Fruit fly (Drosophila melanogaster) whole organism, embryonic: Measurements from ENCODE around the gene miple2.

Experiments
- Bgb ChIP-seq: fragments of 200-800 bp; sonication (Bioruptor generic); IDR thresholded peaks from 2 replicates; pipeline ENCODE4 v1.3.6; 2022; ENCODE audit warnings: missing biosample characterization, missing genetic modification characterization; ENCODE audit not compliant: partially characterized antibody
- CG10209 ChIP-seq: fragments of 200-800 bp; sonication (Bioruptor generic); optimal IDR thresholded peaks from 3 replicates; lab custom pipeline; 2017; ENCODE audit warnings: missing biosample characterization, mild to moderate bottlenecking, missing genetic modification characterization, missing genetic modification reagents
- CG11504 ChIP-seq: fragments of 200-800 bp; sonication (Bioruptor generic); optimal IDR thresholded peaks from 3 replicates; lab custom pipeline; 2019; ENCODE audit warnings: missing biosample characterization, mild to moderate bottlenecking, missing genetic modification characterization, moderate library complexity
- CG12071 ChIP-seq: fragments of 200-800 bp; sonication (Bioruptor generic); optimal IDR thresholded peaks from 3 replicates; lab custom pipeline; 2018; ENCODE audit warnings: missing biosample characterization, mild to moderate bottlenecking, missing genetic modification characterization
- CG12299 ChIP-seq: fragments of 200-800 bp; sonication (Bioruptor generic); optimal IDR thresholded peaks from 2 replicates; lab custom pipeline; 2018; ENCODE audit warnings: missing biosample characterization, mild to moderate bottlenecking, missing genetic modification characterization
- CG12769 ChIP-seq: fragments of 200-800 bp; sonication (Bioruptor generic); optimal IDR thresholded peaks from 2 replicates; lab custom pipeline; 2019; ENCODE audit warnings: missing biosample characterization, mild to moderate bottlenecking, missing genetic modification characterization, moderate library complexity
- CG13287 ChIP-seq: fragments of 200-800 bp; sonication (Bioruptor generic); IDR thresholded peaks from 2 replicates; pipeline ENCODE4 v1.3.6; 2022; ENCODE audit warnings: missing biosample characterization, missing genetic modification characterization; ENCODE audit not compliant: partially characterized antibody
- CG13424 ChIP-seq: fragments of 200-800 bp; sonication (Bioruptor generic); optimal IDR thresholded peaks from 2 replicates; lab custom pipeline; 2019; ENCODE audit warnings: missing biosample characterization, mild to moderate bottlenecking, missing genetic modification characterization, moderate library complexity
- CG14050 ChIP-seq: fragments of 200-800 bp; sonication (Bioruptor generic); IDR thresholded peaks from 3 replicates; pipeline ENCODE4 v1.3.6; 2022; ENCODE audit warnings: missing biosample characterization, missing genetic modification characterization
- CG15073 ChIP-seq: fragments of 200-800 bp; sonication (Bioruptor generic); optimal IDR thresholded peaks from 2 replicates; lab custom pipeline; 2016; ENCODE audit warnings: missing biosample characterization, missing genetic modification characterization
- CG16779 ChIP-seq: fragments of 200-800 bp; sonication (Bioruptor generic); IDR thresholded peaks from 2 replicates; pipeline ENCODE4 v1.3.6; 2022; ENCODE audit warnings: missing biosample characterization, missing genetic modification characterization
- CG17186 ChIP-seq: fragments of 200-800 bp; sonication (Bioruptor generic); optimal IDR thresholded peaks from 3 replicates; lab custom pipeline; 2017; ENCODE audit warnings: missing biosample characterization, missing genetic modification reagents, missing genetic modification characterization
- CG17568 ChIP-seq: fragments of 200-800 bp; sonication (Bioruptor generic); optimal IDR thresholded peaks from 2 replicates; lab custom pipeline; 2018; ENCODE audit warnings: missing biosample characterization, mild to moderate bottlenecking, missing genetic modification characterization, moderate library complexity
- CG17829 ChIP-seq: fragments of 200-800 bp; optimal IDR thresholded peaks from 2 replicates; lab custom pipeline; 2019; ENCODE audit warnings: missing biosample characterization, mild to moderate bottlenecking, missing genetic modification characterization, moderate library complexity
- CG1792 ChIP-seq: fragments of 200-800 bp; sonication (Bioruptor generic); optimal IDR thresholded peaks from 2 replicates; lab custom pipeline; 2016; ENCODE audit warnings: missing biosample characterization, missing genetic modification characterization
- CG30403 ChIP-seq: fragments of 200-800 bp; sonication (Bioruptor generic); optimal IDR thresholded peaks from 3 replicates; lab custom pipeline; 2016; ENCODE audit warnings: missing biosample characterization, missing genetic modification characterization
- CG34224 ChIP-seq: fragments of 200-800 bp; sonication (Bioruptor generic); IDR thresholded peaks from 3 replicates; pipeline ENCODE4 v1.3.6; 2022; ENCODE audit warnings: missing biosample characterization, missing genetic modification characterization; ENCODE audit not compliant: partially characterized antibody
- CrebB ChIP-seq: fragments of 200-800 bp; sonication (Bioruptor generic); optimal IDR thresholded peaks from 3 replicates; lab custom pipeline; 2018; ENCODE audit warnings: missing biosample characterization, mild to moderate bottlenecking, missing genetic modification characterization
- Dbx ChIP-seq: fragments of 200-800 bp; sonication (Bioruptor generic); IDR thresholded peaks from 3 replicates; pipeline ENCODE4 v1.3.6; 2022; ENCODE audit warnings: missing biosample characterization, missing genetic modification characterization
- Deaf1 ChIP-seq: fragments of 200-800 bp; optimal IDR thresholded peaks from 3 replicates; lab custom pipeline; 2019; ENCODE audit warnings: missing biosample characterization, mild to moderate bottlenecking, missing genetic modification characterization, moderate library complexity
- Fer3 ChIP-seq: fragments of 200-800 bp; sonication (Bioruptor generic); optimal IDR thresholded peaks from 2 replicates; lab custom pipeline; 2018; ENCODE audit warnings: missing biosample characterization, mild to moderate bottlenecking, missing genetic modification characterization, moderate library complexity
- HLH4C ChIP-seq: fragments of 200-800 bp; sonication (Bioruptor generic); IDR thresholded peaks from 3 replicates; pipeline ENCODE4 v1.3.6; 2022; ENCODE audit warnings: missing biosample characterization, missing genetic modification characterization; ENCODE audit not compliant: partially characterized antibody
- HLHmδ ChIP-seq: fragments of 200-800 bp; sonication (Bioruptor generic); optimal IDR thresholded peaks from 2 replicates; lab custom pipeline; 2018; ENCODE audit warnings: missing biosample characterization, mild to moderate bottlenecking, missing genetic modification characterization, moderate library complexity
- Mad ChIP-seq: fragments of 200-800 bp; sonication (Bioruptor generic); optimal IDR thresholded peaks from 2 replicates; lab custom pipeline; 2016; ENCODE audit warnings: missing biosample characterization, missing genetic modification characterization
- Med ChIP-seq: fragments of 200-800 bp; sonication (Bioruptor generic); peaks from one replicate; lab custom pipeline; 2016; ENCODE audit warnings: missing biosample characterization, missing genetic modification characterization, mild to moderate bottlenecking, inconsistent platforms, moderate library complexity
- Poxn ChIP-seq: fragments of 200-800 bp; sonication (Bioruptor generic); IDR thresholded peaks from 2 replicates; pipeline ENCODE4 v1.3.6; 2022; ENCODE audit warnings: missing biosample characterization, missing genetic modification characterization
- Rfx ChIP-seq: fragments of 200-800 bp; sonication (Bioruptor generic); IDR thresholded peaks from 2 replicates; pipeline ENCODE4 v1.3.6; 2022; ENCODE audit warnings: missing biosample characterization, missing genetic modification characterization
- Sox102F ChIP-seq: fragments of 200-800 bp; sonication (Bioruptor generic); optimal IDR thresholded peaks from 2 replicates; lab custom pipeline; 2018; ENCODE audit warnings: missing biosample characterization, mild to moderate bottlenecking, missing genetic modification characterization, moderate library complexity
- Trl ChIP-seq, 3 experiments: fragments of >200 bp in 2 of 3; fragments of 200-800 bp in 1 of 3; sonication (Bioruptor generic) in 1 of 3; optimal IDR thresholded peaks; 2 replicates in 1 of 3; 3 replicates in 2 of 3; lab custom pipeline; 2016 to 2017; ENCODE audit warnings: missing biosample characterization in 1 of 3, missing genetic modification characterization in 1 of 3
- ase ChIP-seq: fragments of 200-800 bp; sonication (Bioruptor generic); IDR thresholded peaks from 3 replicates; pipeline ENCODE4 v1.3.6; 2022; ENCODE audit warnings: missing biosample characterization, missing genetic modification characterization
- bbx ChIP-seq: fragments of 200-800 bp; sonication (Bioruptor generic); IDR thresholded peaks from 2 replicates; pipeline ENCODE4 v1.3.6; 2022; ENCODE audit warnings: missing biosample characterization, missing genetic modification characterization; ENCODE audit not compliant: partially characterized antibody
- btn ChIP-seq: fragments of 200-800 bp; sonication (Bioruptor generic); optimal IDR thresholded peaks from 2 replicates; lab custom pipeline; 2016; ENCODE audit warnings: missing biosample characterization, missing genetic modification characterization
- chm ChIP-seq: fragments of 200-800 bp; sonication (Bioruptor generic); IDR thresholded peaks from 2 replicates; pipeline ENCODE4 v1.3.6; 2022; ENCODE audit warnings: missing biosample characterization, missing genetic modification characterization
- chn ChIP-seq: fragments of 200-800 bp; sonication (Bioruptor generic); optimal IDR thresholded peaks from 2 replicates; lab custom pipeline; 2016; ENCODE audit warnings: missing biosample characterization, missing genetic modification characterization
- ci ChIP-seq: fragments of 200-800 bp; sonication (Bioruptor generic); IDR thresholded peaks from 3 replicates; pipeline ENCODE4 v1.3.6; 2022; ENCODE audit warnings: missing biosample characterization, missing genetic modification characterization
- dati ChIP-seq: fragments of 200-800 bp; sonication (Bioruptor generic); IDR thresholded peaks from 2 replicates; pipeline ENCODE4 v1.3.6; 2022; ENCODE audit warnings: missing biosample characterization, missing genetic modification characterization
- fru ChIP-seq: fragments of >200 bp; optimal IDR thresholded peaks from 2 replicates; lab custom pipeline; 2017
- gcm ChIP-seq: fragments of 200-800 bp; sonication (Bioruptor generic); optimal IDR thresholded peaks from 2 replicates; lab custom pipeline; 2019; ENCODE audit warnings: missing biosample characterization, mild to moderate bottlenecking, missing genetic modification characterization, moderate library complexity
- hbn ChIP-seq: fragments of 200-800 bp; sonication (Bioruptor generic); IDR thresholded peaks from 2 replicates; pipeline ENCODE4 v1.3.6; 2022; ENCODE audit warnings: missing biosample characterization, missing genetic modification characterization; ENCODE audit not compliant: partially characterized antibody
- ken ChIP-seq: fragments of 200-800 bp; sonication (Bioruptor generic); IDR thresholded peaks from 3 replicates; pipeline ENCODE4 v1.3.6; 2022; ENCODE audit warnings: missing biosample characterization, missing genetic modification characterization
- lbe ChIP-seq: fragments of 200-800 bp; sonication (Bioruptor generic); optimal IDR thresholded peaks from 2 replicates; lab custom pipeline; 2016; ENCODE audit warnings: missing biosample characterization, mild to moderate bottlenecking, missing genetic modification characterization
- nerfin-1 ChIP-seq: fragments of 200-800 bp; sonication (Bioruptor generic); optimal IDR thresholded peaks from 3 replicates; lab custom pipeline; 2019; ENCODE audit warnings: missing biosample characterization, mild to moderate bottlenecking, missing genetic modification characterization, moderate library complexity
- pros ChIP-seq: fragments of 200-800 bp; sonication (Bioruptor generic); optimal IDR thresholded peaks from 3 replicates; lab custom pipeline; 2019; ENCODE audit warnings: missing biosample characterization, mild to moderate bottlenecking, missing genetic modification characterization, moderate library complexity
- sens-2 ChIP-seq: fragments of 200-800 bp; sonication (Bioruptor generic); IDR thresholded peaks from 2 replicates; pipeline ENCODE4 v1.3.6; 2022; ENCODE audit warnings: missing biosample characterization, missing genetic modification characterization
- sna ChIP-seq: fragments of 200-800 bp; sonication (Bioruptor generic); IDR thresholded peaks from 2 replicates; pipeline ENCODE4 v1.3.6; 2022; ENCODE audit warnings: missing biosample characterization, missing genetic modification characterization; ENCODE audit not compliant: partially characterized antibody
- so ChIP-seq: fragments of 200-800 bp; sonication (Bioruptor generic); IDR thresholded peaks from 3 replicates; pipeline ENCODE4 v1.3.6; 2022; ENCODE audit warnings: missing biosample characterization, missing genetic modification characterization
- tna ChIP-seq: fragments of 200-800 bp; sonication (Bioruptor generic); IDR thresholded peaks from 2 replicates; pipeline ENCODE4 v1.3.6; 2022; ENCODE audit warnings: missing biosample characterization, missing genetic modification characterization; ENCODE audit not compliant: partially characterized antibody
- twi ChIP-seq: fragments of 200-800 bp; optimal IDR thresholded peaks from 2 replicates; lab custom pipeline; 2019; ENCODE audit warnings: missing biosample characterization, mild to moderate bottlenecking, missing genetic modification characterization, moderate library complexity

Gene miple2

DNA sequence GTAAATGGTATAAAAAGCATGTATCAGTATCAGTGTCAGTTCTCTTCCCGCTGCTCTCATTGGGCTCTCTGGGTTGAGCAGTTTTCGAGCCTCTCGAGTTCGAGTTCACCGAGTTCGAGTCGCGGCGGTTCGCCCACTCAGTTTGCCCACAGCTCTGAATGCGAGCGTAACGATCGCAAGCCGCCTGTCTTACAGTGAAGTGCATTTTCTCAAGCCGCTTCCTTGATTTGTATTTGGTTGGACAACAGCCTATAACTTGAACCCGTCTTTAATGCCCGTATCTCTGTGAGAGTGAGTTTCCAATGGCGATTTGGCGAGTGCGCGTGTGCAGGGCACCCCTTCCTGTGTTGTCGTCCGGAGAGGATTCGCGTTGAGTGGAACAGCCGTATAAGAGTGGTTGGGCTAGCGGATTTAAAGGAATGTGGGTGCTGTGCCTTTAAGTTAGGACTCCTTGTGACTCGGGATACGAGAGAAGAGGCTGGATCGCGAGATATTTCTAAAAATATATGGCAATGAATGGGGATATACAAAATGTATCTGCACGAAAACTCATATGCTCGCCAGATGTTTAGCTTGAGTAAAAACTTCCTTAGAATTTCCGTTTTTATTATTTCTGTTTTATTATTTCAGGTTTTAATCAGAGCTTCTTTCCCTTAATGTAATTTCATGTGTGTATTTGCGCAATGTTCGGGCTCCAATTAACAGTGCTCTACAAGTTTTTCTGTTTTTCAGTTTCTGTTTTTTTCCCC lies 675 bp downstream of the miple2 start (continued):
- no peak for TF ChIP-seq lbe
- peak; percentile 75 for TF ChIP-seq HLHmδ
- 0 out of 2 replicates have a peak, but pooled peaks have one; percentile 44 for TF ChIP-seq CG16779 (GFP tag; lab: Robert Waterston, UW)
- TF ChIP-seq CG13424 (tag; lab: Kevin White, UChicago), result no peak
- no peak for TF ChIP-seq btn (GFP tag; lab: Kevin White, UChicago)
- peak; percentile 31 for TF ChIP-seq Deaf1 (tag; lab: Kevin White, UChicago)
- TF ChIP-seq nerfin-1 (tag; lab: Kevin White, UChicago), result peak; percentile 78
- TF ChIP-seq Fer3 (tag; lab: Kevin White, UChicago), result no peak
- no peak for TF ChIP-seq CG10209
- peak; percentile 80 for TF ChIP-seq chm (GFP tag; lab: Robert Waterston, UW)
- 0 out of 2 replicates have a peak, but pooled peaks have one; percentile 17 for TF ChIP-seq hbn (GFP tag; lab: Robert Waterston, UW)
- TF ChIP-seq ase (GFP tag; lab: Robert Waterston, UW), result no peak
- peak; percentile 51; the same call in 1 of the 2 replicates for TF ChIP-seq CG13287 (GFP tag; lab: Robert Waterston, UW)
- no peak for TF ChIP-seq Mad
- no peak for TF ChIP-seq fru (lab: Kevin White, UChicago)
- TF ChIP-seq bbx (GFP tag; lab: Robert Waterston, UW), result peak; percentile 78
- TF ChIP-seq sna (GFP tag; lab: Robert Waterston, UW), result 0 out of 2 replicates have a peak, but pooled peaks have one; percentile 46
- TF ChIP-seq CG30403 (GFP tag; lab: Kevin White, UChicago), result peak; percentile 2
- TF ChIP-seq dati (GFP tag; lab: Robert Waterston, UW), result no peak
- TF ChIP-seq Med (GFP tag; lab: Kevin White, UChicago), result peak; percentile 72
- no peak for TF ChIP-seq Sox102F
- peak; percentile 76 for TF ChIP-seq Bgb (GFP tag; lab: Robert Waterston, UW)
- peak; percentile 48 for TF ChIP-seq CG12769 (tag; lab: Kevin White, UChicago)
- TF ChIP-seq CG14050 (GFP tag; lab: Robert Waterston, UW), result no peak
- peak; percentile 99 for TF ChIP-seq pros (GFP tag; lab: Kevin White, UChicago)
- TF ChIP-seq ken, result no peak
- peak; percentile 26; the same call in 1 of the 3 replicates for TF ChIP-seq so
- TF ChIP-seq ci (GFP tag; lab: Robert Waterston, UW), result peak; percentile 77; the same call in 2 of the 3 replicates
- no peak for TF ChIP-seq CG17568
- peak; percentile 42; the same call in 1 of the 2 replicates for TF ChIP-seq sens-2 (GFP tag; lab: Robert Waterston, UW)
- peak; percentile 93 for TF ChIP-seq twi (tag; lab: Kevin White, UChicago)
- peak; percentile 88 to 91 for TF ChIP-seq Trl (optimal IDR thresholded peaks at IDR 0.05; lab: Kevin White, UChicago)
- no peak for TF ChIP-seq Trl (GFP tag; optimal IDR thresholded peaks at IDR 0.05; lab: Kevin White, UChicago)
- TF ChIP-seq CG17829 (tag; lab: Kevin White, UChicago), result peak; percentile 2
- peak; percentile 77 for TF ChIP-seq gcm (GFP tag; lab: Kevin White, UChicago)
- TF ChIP-seq CG12071 (GFP tag; lab: Kevin White, UChicago), result no peak
- TF ChIP-seq CG17186 (GFP tag; lab: Kevin White, UChicago), result no peak
- peak; percentile 3 for TF ChIP-seq CG11504 (tag; lab: Kevin White, UChicago)
- no peak for TF ChIP-seq CG15073 (GFP tag; lab: Kevin White, UChicago)
- TF ChIP-seq CrebB (tag; lab: Kevin White, UChicago), result no peak
- TF ChIP-seq CG34224, result peak; percentile 53
- TF ChIP-seq CG12299, result peak; percentile 8
- TF ChIP-seq chn (GFP tag; lab: Kevin White, UChicago), result no peak
- peak; percentile 30; the same call in 1 of the 2 replicates for TF ChIP-seq Rfx (GFP tag; lab: Robert Waterston, UW)
- TF ChIP-seq CG1792 (GFP tag; lab: Kevin White, UChicago), result no peak
- peak; percentile 39; the same call in 1 of the 3 replicates for TF ChIP-seq HLH4C (GFP tag; lab: Robert Waterston, UW)
- TF ChIP-seq tna, result peak; percentile 67
- 0 out of 3 replicates have a peak, but pooled peaks have one; percentile 28 for TF ChIP-seq Dbx (GFP tag; lab: Robert Waterston, UW)
- no peak for TF ChIP-seq Poxn (GFP tag; lab: Robert Waterston, UW)
